Fruit fly (Drosophila melanogaster) whole organism, wandering third instar larva: Measurements from ENCODE around the gene CG14053.

ENCODE experiments used
- Abd-B ChIP-seq: fragments of >200 bp; optimal IDR thresholded peaks from 2 replicates; lab custom pipeline; 2017; ENCODE audit warnings: missing biosample characterization, missing genetic modification characterization
- CG9705 ChIP-seq: fragments of 200-800 bp; sonication (Bioruptor generic); optimal IDR thresholded peaks from 2 replicates; lab custom pipeline; 2018; ENCODE audit warnings: missing biosample characterization, mild to moderate bottlenecking, missing genetic modification characterization
- Hr83 ChIP-seq: fragments of 200-300 bp; sonication (Bioruptor generic); optimal IDR thresholded peaks from 2 replicates; lab custom pipeline; 2016; ENCODE audit warnings: missing biosample characterization, mild to moderate bottlenecking, missing genetic modification characterization, moderate library complexity; ENCODE audit not compliant: poor library complexity, severe bottlenecking
- Mio ChIP-seq: sonication (Bioruptor generic); optimal IDR thresholded peaks from 2 replicates; lab custom pipeline; 2016; ENCODE audit warnings: missing biosample characterization, missing genetic modification characterization
- Myc ChIP-seq: fragments of >200 bp; optimal IDR thresholded peaks from 2 replicates; lab custom pipeline; 2017
- Rel ChIP-seq, 2 experiments: fragments of 200-800 bp; sonication (Bioruptor generic) in 1 of 2; optimal IDR thresholded peaks; 2 replicates in 1 of 2; 3 replicates in 1 of 2; lab custom pipeline; 2016 to 2019; ENCODE audit warnings: mild to moderate bottlenecking in 2 of 2, missing biosample characterization in 2 of 2, missing genetic modification characterization in 2 of 2, moderate library complexity in 1 of 2
- br ChIP-seq: fragments of 200-800 bp; sonication (Bioruptor generic); optimal IDR thresholded peaks from 2 replicates; lab custom pipeline; 2016; ENCODE audit warnings: missing biosample characterization, missing genetic modification characterization
- foxo ChIP-seq, 2 experiments: fragments of 200-800 bp; sonication (Bioruptor generic); optimal IDR thresholded peaks; 2 replicates in 1 of 2; 3 replicates in 1 of 2; lab custom pipeline; 2016 to 2017; ENCODE audit warnings: missing biosample characterization in 2 of 2, missing genetic modification characterization in 2 of 2
- h ChIP-seq: fragments of 200-800 bp; sonication (Bioruptor generic); optimal IDR thresholded peaks from 3 replicates; lab custom pipeline; 2016; ENCODE audit warnings: missing biosample characterization, mild to moderate bottlenecking, missing genetic modification characterization
- psq ChIP-seq: fragments of 200-800 bp; sonication (Bioruptor generic); optimal IDR thresholded peaks from 3 replicates; lab custom pipeline; 2017; ENCODE audit warnings: missing biosample characterization, mild to moderate bottlenecking, missing genetic modification characterization, moderate library complexity
- usp ChIP-seq: fragments of >200 bp; optimal IDR thresholded peaks from 2 replicates; lab custom pipeline; 2017; ENCODE audit warnings: missing biosample characterization, missing genetic modification characterization

- TF ChIP-seq Hr83 (GFP tag; lab: Kevin White, UChicago) = no peak
- no peak for TF ChIP-seq usp (GFP tag; lab: Kevin White, UChicago)
- no peak for TF ChIP-seq Myc (lab: Kevin White, UChicago)
- TF ChIP-seq psq (GFP tag; lab: Kevin White, UChicago) = no peak
- TF ChIP-seq Abd-B (GFP tag; lab: Kevin White, UChicago) = no peak
- no peak for TF ChIP-seq Rel (GFP tag; optimal IDR thresholded peaks at IDR 0.05; lab: Kevin White, UChicago)
- TF ChIP-seq Rel (tag; optimal IDR thresholded peaks at IDR 0.05; lab: Kevin White, UChicago) = peak; percentile 92
- no peak for TF ChIP-seq br (GFP tag; lab: Kevin White, UChicago)
- TF ChIP-seq CG9705 (GFP tag; lab: Kevin White, UChicago) = no peak
- no peak for TF ChIP-seq foxo (GFP tag; optimal IDR thresholded peaks at IDR 0.05; lab: Kevin White, UChicago)
- TF ChIP-seq Mio = no peak
- no peak for TF ChIP-seq h (GFP tag; lab: Kevin White, UChicago)
These were observed 31.4 kb downstream of the CG14053 start, which contains the start of the genes Cyp4d1 and CG3630 for dm6 chrX:2162130-2162907.
